Fruit fly (Drosophila melanogaster) whole organism, pupa: Measurements from ENCODE around the gene INPP5E.

ENCODE experiments used
- CG17806 ChIP-seq: fragments of 200-800 bp; sonication (Bioruptor generic); optimal IDR thresholded peaks from 2 replicates; lab custom pipeline; 2018; ENCODE audit warnings: missing biosample characterization, mild to moderate bottlenecking, missing genetic modification characterization, moderate library complexity
- EcR ChIP-seq: fragments of 200-800 bp; sonication (Bioruptor generic); optimal IDR thresholded peaks from 3 replicates; lab custom pipeline; 2019; ENCODE audit warnings: missing biosample characterization, missing genetic modification characterization, mild to moderate bottlenecking, moderate library complexity, missing genetic modification reagents
- fd96Ca ChIP-seq: fragments of 200-800 bp; sonication (Bioruptor generic); IDR thresholded peaks from 3 replicates; pipeline ENCODE4 v1.3.6; 2022; ENCODE audit warnings: missing biosample characterization, missing genetic modification characterization

DNA sequence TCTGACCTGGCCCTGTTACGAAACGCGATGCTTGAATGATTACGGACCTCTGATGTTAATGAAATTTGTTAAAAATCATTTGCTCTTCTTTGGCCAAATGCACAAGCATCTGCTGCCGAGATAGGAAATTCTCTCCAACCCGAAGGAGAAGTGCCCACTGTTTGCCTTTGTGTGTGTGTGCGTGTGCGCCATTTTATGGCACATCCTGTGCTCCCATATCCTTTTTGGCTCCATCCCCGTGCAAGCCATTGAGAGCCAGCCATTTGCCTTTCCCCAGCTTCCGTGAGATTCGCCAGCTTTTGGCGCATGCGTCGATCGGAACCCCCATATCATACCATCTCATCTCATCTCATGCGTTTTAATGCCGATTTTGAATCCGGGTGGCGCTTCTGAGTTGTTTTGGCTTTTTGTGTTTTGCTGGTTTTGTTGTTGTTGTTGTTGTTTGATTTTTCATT is 18.6 kb downstream of the INPP5E start, which contains the start of gene CG4328:
- TF ChIP-seq CG17806 (no peak), EcR (GFP tag; lab: Kevin White, UChicago) (no peak), fd96Ca (GFP tag; lab: Robert Waterston, UW) (no peak)
